Worm (Caenorhabditis elegans): ENCODE data around the gene srt-13.

ce11 chrV:4218268-4218667 lies 31.7 kb downstream of the srt-13 start:
- TF ChIP-seq him-1 (tag; optimal IDR thresholded peaks at IDR 0.05) (no peak), dao-5 (tag; optimal IDR thresholded peaks at IDR 0.05) (no peak)

Data from whole organism, L4/young adult.